Fruit fly (Drosophila melanogaster) whole organism, embryonic: ENCODE data around the gene Spc105R.

Experiments used
- CG12659 ChIP-seq: fragments of 200-800 bp; sonication (Bioruptor generic); optimal IDR thresholded peaks from 3 replicates; lab custom pipeline; 2017; ENCODE audit warnings: mild to moderate bottlenecking, missing biosample characterization, missing genetic modification reagents, missing genetic modification characterization
- CG17829 ChIP-seq: fragments of 200-800 bp; optimal IDR thresholded peaks from 2 replicates; lab custom pipeline; 2019; ENCODE audit warnings: missing biosample characterization, mild to moderate bottlenecking, missing genetic modification characterization, moderate library complexity
- Neu2 ChIP-seq: fragments of 200-800 bp; sonication (Bioruptor generic); optimal IDR thresholded peaks from 3 replicates; lab custom pipeline; 2016; ENCODE audit warnings: missing biosample characterization, missing genetic modification characterization, borderline replicate concordance
- br ChIP-seq: fragments of >200 bp; optimal IDR thresholded peaks from 2 replicates; lab custom pipeline; 2017
- fd96Cb ChIP-seq: fragments of 200-800 bp; sonication (Bioruptor generic); optimal IDR thresholded peaks from 2 replicates; lab custom pipeline; 2018; ENCODE audit warnings: missing biosample characterization, mild to moderate bottlenecking, missing genetic modification characterization, moderate library complexity
- klu ChIP-seq: fragments of 200-800 bp; sonication (Bioruptor generic); IDR thresholded peaks from 2 replicates; pipeline ENCODE4 v1.3.6; 2022; ENCODE audit warnings: missing biosample characterization, missing genetic modification characterization
- lov ChIP-seq, 2 experiments: fragments of 200-800 bp in 1 of 2; fragments of >200 bp in 1 of 2; sonication (Bioruptor generic) in 1 of 2; IDR thresholded peaks in 1 of 2; optimal IDR thresholded peaks in 1 of 2; 2 replicates in 1 of 2; 3 replicates in 1 of 2; pipeline versions ENCODE4 v1.3.6 to Lab custom; 2017 to 2022; ENCODE audit warnings: missing biosample characterization in 1 of 2, missing genetic modification characterization in 1 of 2
- mam ChIP-seq: fragments of 200-800 bp; sonication (Bioruptor generic); optimal IDR thresholded peaks from 3 replicates; lab custom pipeline; 2016; ENCODE audit warnings: missing biosample characterization, missing genetic modification characterization
- sc ChIP-seq, 3 experiments: fragments of >200 bp in 2 of 3; fragments of 200-800 bp in 1 of 3; sonication (Bioruptor generic) in 1 of 3; optimal IDR thresholded peaks; 2 replicates in 2 of 3; 3 replicates in 1 of 3; lab custom pipeline; 2017; ENCODE audit warnings: mild to moderate bottlenecking in 1 of 3, missing biosample characterization in 1 of 3, missing genetic modification characterization in 1 of 3, missing genetic modification reagents in 1 of 3

- TF ChIP-seq mam (GFP tag; lab: Kevin White, UChicago) (no peak), fd96Cb (tag; lab: Kevin White, UChicago) (no peak), CG17829 (tag; lab: Kevin White, UChicago) (no peak), sc (optimal IDR thresholded peaks at IDR 0.05; lab: Kevin White, UChicago) (no peak), sc (GFP tag; optimal IDR thresholded peaks at IDR 0.05; lab: Kevin White, UChicago) (no peak), CG12659 (GFP tag; lab: Kevin White, UChicago) (no peak), Neu2 (no peak), br (lab: Kevin White, UChicago) (no peak), lov (optimal IDR thresholded peaks at IDR 0.05; lab: Kevin White, UChicago) (no peak), lov (GFP tag; IDR thresholded peaks at IDR 0.05; lab: Robert Waterston, UW) (no peak), klu (no peak)
Measured at dm6 chr3L:20767227-20767626, 33.0 kb upstream of the Spc105R start.
